Worm (Caenorhabditis elegans) whole organism, late embryonic: ENCODE data around the gene npr-36.

Source experiments
- ama-1 ChIP-seq: fragments of 150-350 bp; optimal IDR thresholded peaks from 2 replicates; lab custom pipeline; 2014
- ceh-45 ChIP-seq: fragments of 200-800 bp; sonication (Bioruptor generic); IDR thresholded peaks from 2 replicates; pipeline ENCODE4 v1.3.6; 2022; ENCODE audit warnings: missing genetic modification reagents, missing genetic modification characterization, missing compliant biosample characterization
- dmd-4 ChIP-seq: sonication (generic microtip); optimal IDR thresholded peaks from 2 replicates; lab custom pipeline; 2016; ENCODE audit warnings: borderline replicate concordance, missing genetic modification characterization, missing compliant biosample characterization
- elt-2 ChIP-seq: sonication (generic microtip); optimal IDR thresholded peaks from 2 replicates; lab custom pipeline; 2016; ENCODE audit warnings: missing genetic modification reagents, missing genetic modification characterization, missing compliant biosample characterization
- pqm-1 ChIP-seq: sonication (generic microtip); optimal IDR thresholded peaks from 2 replicates; lab custom pipeline; 2016; ENCODE audit warnings: missing genetic modification characterization, missing compliant biosample characterization
- rnt-1 ChIP-seq: sonication (generic microtip); optimal IDR thresholded peaks from 2 replicates; lab custom pipeline; 2016; ENCODE audit warnings: missing genetic modification characterization, missing compliant biosample characterization
- sdc-2 ChIP-seq: sonication (generic microtip); optimal IDR thresholded peaks from 2 replicates; lab custom pipeline; 2016; ENCODE audit warnings: missing genotype, missing genetic modification characterization, missing compliant biosample characterization
- unc-55 ChIP-seq: sonication (generic microtip); optimal IDR thresholded peaks from 2 replicates; lab custom pipeline; 2017; ENCODE audit warnings: missing biosample characterization, missing genetic modification reagents, missing genetic modification characterization

- TF ChIP-seq elt-2 (tag; lab: Kevin White, UChicago) (no peak), unc-55 (GFP tag; lab: Kevin White, UChicago) (no peak), sdc-2 (tag; lab: Kevin White, UChicago) (no peak), rnt-1 (no peak), ceh-45 (GFP tag; lab: Robert Waterston, UW) (no peak), ama-1 (lab: Kevin White, UChicago) (no peak), pqm-1 (tag; lab: Kevin White, UChicago) (no peak), dmd-4 (tag; lab: Kevin White, UChicago) (no peak)
These were observed 19.4 kb downstream of the npr-36 start for ce11 chrX:17378996-17379395.
